Worm (Caenorhabditis elegans) whole organism, L4 larva: ENCODE results near the gene C03A3.2.

Experiments
- daf-19 ChIP-seq: fragments of 200-800 bp; sonication (Bioruptor generic); conservative IDR thresholded peaks from 2 replicates; pipeline ENCODE4 v1.3.6; 2022; ENCODE audit warnings: missing genetic modification characterization, missing compliant biosample characterization
- egl-27 ChIP-seq: sonication (generic microtip); optimal IDR thresholded peaks from 3 replicates; lab custom pipeline; 2017; ENCODE audit warnings: missing biosample characterization, missing genetic modification reagents, missing genetic modification characterization
- unc-39 ChIP-seq: sonication (generic microtip); optimal IDR thresholded peaks from 2 replicates; lab custom pipeline; 2017; ENCODE audit warnings: missing biosample characterization, missing genetic modification characterization

- TF ChIP-seq egl-27 (tag; lab: Kevin White, UChicago) (no peak), unc-39 (tag; lab: Kevin White, UChicago) (no peak), daf-19 (GFP tag; lab: Robert Waterston, UW) (no peak)
These were observed 47.1 kb upstream of the C03A3.2 start, which contains the start of the genes C34F6.7 and idh-2 for ce11 chrX:11215420-11216050.
